Fruit fly (Drosophila melanogaster) whole organism, prepupa: ENCODE results near the gene Jon65Aii.

Experiments
- CG10631 ChIP-seq: fragments of 200-800 bp; sonication (Bioruptor generic); optimal IDR thresholded peaks from 2 replicates; lab custom pipeline; 2016; ENCODE audit warnings: missing biosample characterization, missing genetic modification characterization
- CG10669 ChIP-seq: fragments of 200-800 bp; sonication (Bioruptor generic); optimal IDR thresholded peaks from 3 replicates; lab custom pipeline; 2018; ENCODE audit warnings: missing biosample characterization, mild to moderate bottlenecking, missing genetic modification characterization, moderate library complexity
- CG11762 ChIP-seq: fragments of 200-800 bp; sonication (Bioruptor generic); optimal IDR thresholded peaks from 3 replicates; lab custom pipeline; 2016; ENCODE audit warnings: missing biosample characterization, missing genetic modification characterization; ENCODE audit not compliant: insufficient read depth
- CG15336 ChIP-seq: fragments of 200-800 bp; sonication (Bioruptor generic); IDR thresholded peaks from 2 replicates; pipeline ENCODE4 v1.3.6; 2022; ENCODE audit warnings: missing biosample characterization, missing genetic modification characterization
- CG3032 ChIP-seq: fragments of 200-800 bp; optimal IDR thresholded peaks from 2 replicates; lab custom pipeline; 2019; ENCODE audit warnings: missing biosample characterization, mild to moderate bottlenecking, missing genetic modification characterization, moderate library complexity
- CG32006 ChIP-seq: fragments of 200-800 bp; sonication (Bioruptor generic); optimal IDR thresholded peaks from 3 replicates; lab custom pipeline; 2017; ENCODE audit warnings: missing biosample characterization, mild to moderate bottlenecking, missing genetic modification characterization
- CG34406 ChIP-seq: fragments of 200-800 bp; sonication (Bioruptor generic); optimal IDR thresholded peaks from 3 replicates; lab custom pipeline; 2016; ENCODE audit warnings: missing biosample characterization, missing genetic modification characterization
- CG3919 ChIP-seq: fragments of 200-800 bp; sonication (Bioruptor generic); optimal IDR thresholded peaks from 3 replicates; lab custom pipeline; 2016; ENCODE audit warnings: missing biosample characterization, missing genetic modification characterization
- CG4318 ChIP-seq: fragments of 200-800 bp; sonication (Bioruptor generic); optimal IDR thresholded peaks from 3 replicates; lab custom pipeline; 2017; ENCODE audit warnings: missing biosample characterization, mild to moderate bottlenecking, missing genetic modification characterization
- CG6163 ChIP-seq: fragments of 200-800 bp; sonication (Bioruptor generic); IDR thresholded peaks from 3 replicates; pipeline ENCODE4 v1.3.6; 2022; ENCODE audit warnings: missing biosample characterization, missing genetic modification characterization
- CG6276 ChIP-seq: fragments of 200-800 bp; sonication (Bioruptor generic); optimal IDR thresholded peaks from 2 replicates; lab custom pipeline; 2017; ENCODE audit warnings: missing biosample characterization, mild to moderate bottlenecking, missing genetic modification characterization
- CG8119 ChIP-seq: fragments of 200-800 bp; sonication (Bioruptor generic); IDR thresholded peaks from 3 replicates; pipeline ENCODE4 v1.3.6; 2022; ENCODE audit warnings: missing biosample characterization, missing genetic modification characterization
- CG9139 ChIP-seq: fragments of 200-800 bp; sonication (Bioruptor generic); optimal IDR thresholded peaks from 3 replicates; lab custom pipeline; 2017; ENCODE audit warnings: missing biosample characterization, mild to moderate bottlenecking, missing genetic modification characterization
- Eip75B ChIP-seq: fragments of 200-800 bp; sonication (Bioruptor generic); optimal IDR thresholded peaks from 3 replicates; lab custom pipeline; 2016; ENCODE audit warnings: missing biosample characterization, missing genetic modification characterization
- Eip78C ChIP-seq: fragments of 200-800 bp; sonication (Bioruptor generic); peaks from one replicate; lab custom pipeline; 2016; ENCODE audit warnings: missing biosample characterization, missing genetic modification characterization
- Ets96B ChIP-seq: fragments of 200-800 bp; optimal IDR thresholded peaks from 2 replicates; lab custom pipeline; 2019; ENCODE audit warnings: missing biosample characterization, mild to moderate bottlenecking, missing genetic modification characterization, moderate library complexity
- Gug ChIP-seq: fragments of 200-800 bp; sonication (Bioruptor generic); IDR thresholded peaks from 2 replicates; pipeline ENCODE4 v1.3.6; 2022; ENCODE audit warnings: missing biosample characterization, missing genetic modification characterization
- Hr4 ChIP-seq: fragments of 200-800 bp; sonication (Bioruptor generic); optimal IDR thresholded peaks from 3 replicates; lab custom pipeline; 2016; ENCODE audit warnings: missing biosample characterization, missing genetic modification characterization
- Lpt ChIP-seq: fragments of 200-800 bp; sonication (Bioruptor generic); optimal IDR thresholded peaks from 3 replicates; lab custom pipeline; 2016; ENCODE audit warnings: missing biosample characterization, missing genetic modification characterization
- OdsH ChIP-seq: fragments of 200-800 bp; sonication (Bioruptor generic); optimal IDR thresholded peaks from 3 replicates; lab custom pipeline; 2016; ENCODE audit warnings: missing biosample characterization, missing genetic modification characterization
- Sox102F ChIP-seq: fragments of 200-800 bp; sonication (Bioruptor generic); optimal IDR thresholded peaks from 2 replicates; lab custom pipeline; 2016; ENCODE audit warnings: missing biosample characterization, mild to moderate bottlenecking, missing genetic modification characterization
- Sox14 ChIP-seq: fragments of 200-800 bp; sonication (Bioruptor generic); optimal IDR thresholded peaks from 3 replicates; lab custom pipeline; 2016; ENCODE audit warnings: missing biosample characterization, missing genetic modification characterization
- achi ChIP-seq: fragments of 200-800 bp; sonication (Bioruptor generic); optimal IDR thresholded peaks from 3 replicates; lab custom pipeline; 2016; ENCODE audit warnings: missing biosample characterization, missing genetic modification characterization
- acj6 ChIP-seq: fragments of 200-800 bp; sonication (Bioruptor generic); optimal IDR thresholded peaks from 3 replicates; lab custom pipeline; 2016; ENCODE audit warnings: missing biosample characterization, missing genetic modification characterization
- dsx ChIP-seq: fragments of 200-800 bp; optimal IDR thresholded peaks from 3 replicates; lab custom pipeline; 2019; ENCODE audit warnings: missing biosample characterization, mild to moderate bottlenecking, missing genetic modification characterization, moderate library complexity; ENCODE audit not compliant: poor library complexity, severe bottlenecking
- eg ChIP-seq: fragments of 200-800 bp; sonication (Bioruptor generic); IDR thresholded peaks from 3 replicates; pipeline ENCODE4 v1.3.6; 2022; ENCODE audit warnings: missing biosample characterization, missing genetic modification characterization
- esn ChIP-seq: fragments of 200-800 bp; sonication (Bioruptor generic); optimal IDR thresholded peaks from 2 replicates; lab custom pipeline; 2016; ENCODE audit warnings: missing biosample characterization, mild to moderate bottlenecking, missing genetic modification characterization, moderate library complexity
- fd59A ChIP-seq: fragments of 200-800 bp; sonication (Bioruptor generic); optimal IDR thresholded peaks from 2 replicates; lab custom pipeline; 2017; ENCODE audit warnings: missing biosample characterization, mild to moderate bottlenecking, missing genetic modification characterization, missing genetic modification reagents
- fkh ChIP-seq: fragments of 200-800 bp; sonication (Bioruptor generic); optimal IDR thresholded peaks from 3 replicates; lab custom pipeline; 2017; ENCODE audit warnings: missing biosample characterization, mild to moderate bottlenecking, missing genetic modification characterization, moderate library complexity
- pdm3 ChIP-seq: fragments of 200-800 bp; sonication (Bioruptor generic); optimal IDR thresholded peaks from 3 replicates; lab custom pipeline; 2016; ENCODE audit warnings: missing biosample characterization, missing genetic modification characterization
- salr ChIP-seq, 2 experiments: fragments of 200-800 bp; sonication (Bioruptor generic); optimal IDR thresholded peaks; 3 replicates each; lab custom pipeline; 2016 to 2018; ENCODE audit warnings: missing biosample characterization in 2 of 2, missing genetic modification characterization in 2 of 2, mild to moderate bottlenecking in 1 of 2
- spab ChIP-seq: fragments of 200-800 bp; sonication (Bioruptor generic); optimal IDR thresholded peaks from 2 replicates; lab custom pipeline; 2017; ENCODE audit warnings: missing biosample characterization, mild to moderate bottlenecking, missing genetic modification characterization, missing genetic modification reagents
- ss ChIP-seq, 2 experiments: fragments of 200-800 bp; sonication (Bioruptor generic); optimal IDR thresholded peaks; 2 replicates in 1 of 2; 3 replicates in 1 of 2; lab custom pipeline; 2017 to 2018; ENCODE audit warnings: mild to moderate bottlenecking in 2 of 2, missing biosample characterization in 2 of 2, missing genetic modification characterization in 2 of 2, moderate library complexity in 1 of 2
- svp ChIP-seq: fragments of 200-800 bp; sonication (Bioruptor generic); peaks from one replicate; lab custom pipeline; 2016; ENCODE audit warnings: missing biosample characterization, missing genetic modification characterization

Gene Jon65Aii

dm6 chr3L:6074975-6075692, 23.0 kb downstream of the Jon65Aii start, which contains the start of the genes CG13295 and CG6610 (continued):
- TF ChIP-seq ss (GFP tag; optimal IDR thresholded peaks at IDR 0.05; lab: Kevin White, UChicago) (peak in 1 of 2 experiments; percentile 44), Sox102F (GFP tag; lab: Kevin White, UChicago) (peak; percentile 9), CG8119 (GFP tag; lab: Robert Waterston, UW) (no peak)

- TF ChIP-seq svp (GFP tag; lab: Kevin White, UChicago) (peak; percentile 10), Eip78C (GFP tag; lab: Kevin White, UChicago) (peak; percentile 19), CG8119 (GFP tag; lab: Robert Waterston, UW) (no peak)
Measured at dm6 chr3L:6076429-6076828, 24.3 kb downstream of the Jon65Aii start, which contains the start of gene ssp6. Gene ssp6, plus strand, starts transcription at chr3L:6076722.

- TF ChIP-seq CG32006 (no peak), salr (GFP tag; optimal IDR thresholded peaks at IDR 0.05; lab: Kevin White, UChicago) (no peak), Eip75B (GFP tag; lab: Kevin White, UChicago) (no peak), fd59A (GFP tag; lab: Kevin White, UChicago) (no peak), spab (no peak), achi (GFP tag; lab: Kevin White, UChicago) (peak; percentile 88)
- TF ChIP-seq, all 60 proteins: peak for 1
Measured at dm6 chr3L:6082561-6082960, 30.4 kb downstream of the Jon65Aii start, which contains the start of gene CG13293. Gene CG13293, plus strand, starts transcription at chr3L:6082883.

- peak; percentile 7 for TF ChIP-seq Sox14 (GFP tag; lab: Kevin White, UChicago)
- TF ChIP-seq CG15336 (GFP tag; lab: Robert Waterston, UW), result peak; percentile 75
- peak; percentile 73 for TF ChIP-seq CG8119 (GFP tag; lab: Robert Waterston, UW)
- peak; percentile 46 for TF ChIP-seq acj6 (GFP tag; lab: Kevin White, UChicago)
- TF ChIP-seq achi (GFP tag; lab: Kevin White, UChicago), result peak; percentile 45
- no peak; the same call in 2 of the 3 replicates for TF ChIP-seq eg
- TF ChIP-seq salr (GFP tag; optimal IDR thresholded peaks at IDR 0.05; lab: Kevin White, UChicago), result peak in 1 of 2 experiments; percentile 46
- TF ChIP-seq CG10631 (GFP tag; lab: Kevin White, UChicago), result peak; percentile 63
- peak; percentile 25; the same call in 1 of the 3 replicates for TF ChIP-seq CG6163
- peak; percentile 19 for TF ChIP-seq CG10669 (GFP tag; lab: Kevin White, UChicago)
- no peak for TF ChIP-seq CG11762 (GFP tag; lab: Kevin White, UChicago)
- TF ChIP-seq CG3032, result peak; percentile 26
- peak; percentile 46 for TF ChIP-seq pdm3 (GFP tag; lab: Kevin White, UChicago)
- TF ChIP-seq Lpt (GFP tag; lab: Kevin White, UChicago), result no peak
- TF ChIP-seq Ets96B (tag; lab: Kevin White, UChicago), result peak; percentile 43
- peak; percentile 82 for TF ChIP-seq Eip78C (GFP tag; lab: Kevin White, UChicago)
- TF ChIP-seq CG9139, result no peak
- TF ChIP-seq dsx (GFP tag; lab: Kevin White, UChicago), result no peak
- peak; percentile 45 for TF ChIP-seq Gug (GFP tag; lab: Robert Waterston, UW)
- peak; percentile 19 for TF ChIP-seq CG6276 (GFP tag; lab: Kevin White, UChicago)
- TF ChIP-seq Eip75B (GFP tag; lab: Kevin White, UChicago), result peak; percentile 9
- TF ChIP-seq fkh, result no peak
- TF ChIP-seq CG32006, result peak; percentile 72
- peak; percentile 6 for TF ChIP-seq esn (GFP tag; lab: Kevin White, UChicago)
- peak; percentile 38 for TF ChIP-seq svp (GFP tag; lab: Kevin White, UChicago)
- peak; percentile 14 for TF ChIP-seq CG3919 (GFP tag; lab: Kevin White, UChicago)
- TF ChIP-seq CG34406 (GFP tag; lab: Kevin White, UChicago), result no peak
- peak; percentile 68 for TF ChIP-seq Hr4 (GFP tag; lab: Kevin White, UChicago)
- TF ChIP-seq OdsH (GFP tag; lab: Kevin White, UChicago), result peak; percentile 64
- peak; percentile 56 for TF ChIP-seq CG4318 (GFP tag; lab: Kevin White, UChicago)
- TF ChIP-seq, all 60 proteins: peak for 23
Measured at dm6 chr3L:6084446-6084845, 32.3 kb downstream of the Jon65Aii start.
